Worm (Caenorhabditis elegans) whole organism, young adult: ENCODE measurements around the gene gpa-10.

Experiments used
- F33H1.4 ChIP-seq: fragments of 200-800 bp; sonication (Bioruptor generic); IDR thresholded peaks from 2 replicates; pipeline ENCODE4 v1.3.6; 2022; ENCODE audit warnings: missing genetic modification reagents, missing genetic modification characterization, missing compliant biosample characterization
- F49E8.2 ChIP-seq: sonication (generic microtip); optimal IDR thresholded peaks from 3 replicates; lab custom pipeline; 2017; ENCODE audit warnings: missing genetic modification characterization, mild to moderate bottlenecking, missing compliant biosample characterization, antibody characterized with exemption, moderate library complexity; ENCODE audit not compliant: insufficient read depth
- F52B5.7 ChIP-seq: sonication (generic microtip); optimal IDR thresholded peaks from 2 replicates; lab custom pipeline; 2016; ENCODE audit warnings: mild to moderate bottlenecking, missing genetic modification characterization, missing compliant biosample characterization
- ama-1 ChIP-seq, 3 experiments: fragments of 150-350 bp in 1 of 3; sonication (generic microtip) in 2 of 3; optimal IDR thresholded peaks; 2 replicates each; lab custom pipeline; 2014 to 2018; ENCODE audit warnings: missing biosample characterization in 2 of 3, missing genetic modification characterization in 2 of 3, missing genetic modification reagents in 2 of 3
- aptf-3 ChIP-seq: fragments of 200-800 bp; sonication (Bioruptor generic); IDR thresholded peaks from 2 replicates; pipeline ENCODE4 v1.3.6; 2022; ENCODE audit warnings: missing genetic modification characterization, missing compliant biosample characterization
- chd-7 ChIP-seq: sonication (generic microtip); optimal IDR thresholded peaks from 2 replicates; lab custom pipeline; 2016; ENCODE audit warnings: mild to moderate bottlenecking, missing genetic modification characterization, moderate library complexity, missing compliant biosample characterization
- dpff-1 ChIP-seq: sonication (generic microtip); optimal IDR thresholded peaks from 2 replicates; lab custom pipeline; 2017; ENCODE audit warnings: mild to moderate bottlenecking, missing genetic modification characterization, missing compliant biosample characterization
- egrh-3 ChIP-seq: fragments of 200-800 bp; sonication (Bioruptor generic); IDR thresholded peaks from 2 replicates; pipeline ENCODE4 v1.3.6; 2022; ENCODE audit warnings: missing genetic modification reagents, missing genetic modification characterization, missing compliant biosample characterization
- him-1 ChIP-seq: sonication (generic microtip); optimal IDR thresholded peaks from 2 replicates; lab custom pipeline; 2016; ENCODE audit warnings: missing genotype, missing genetic modification reagents, missing genetic modification characterization, missing compliant biosample characterization
- lin-40 ChIP-seq: sonication (generic microtip); optimal IDR thresholded peaks from 2 replicates; lab custom pipeline; 2016; ENCODE audit warnings: missing genetic modification characterization, mild to moderate bottlenecking, missing compliant biosample characterization, missing genotype, missing genetic modification reagents
- nfya-1 ChIP-seq: sonication (generic microtip); optimal IDR thresholded peaks from 2 replicates; lab custom pipeline; 2017; ENCODE audit warnings: antibody characterized with exemption, missing compliant biosample characterization, missing genetic modification characterization, borderline replicate concordance; ENCODE audit not compliant: insufficient read depth
- rcor-1 ChIP-seq: fragments of 200-800 bp; sonication (Bioruptor generic); IDR thresholded peaks from 2 replicates; pipeline ENCODE4 v1.3.6; 2022; ENCODE audit warnings: missing genetic modification reagents, missing genetic modification characterization, missing compliant biosample characterization

DNA sequence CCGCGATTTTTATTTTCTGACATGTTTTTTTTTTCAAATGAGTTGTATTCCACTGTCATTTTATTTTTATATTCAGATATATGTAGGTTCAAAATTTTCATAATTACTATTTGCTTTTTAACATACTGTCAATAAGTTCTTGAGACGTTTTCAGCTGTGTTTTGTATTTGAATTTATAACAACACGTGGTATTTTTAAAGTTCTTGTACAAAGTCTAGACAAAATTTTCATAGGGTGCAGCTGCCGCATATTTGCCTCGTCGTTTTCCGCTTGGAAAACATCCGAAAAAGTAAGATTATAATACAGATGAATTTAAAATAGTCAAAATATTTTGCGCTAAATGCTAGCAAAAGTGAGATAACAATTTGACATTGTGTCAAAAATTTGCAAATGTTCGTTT, 25.8 kb downstream of the gpa-10 start, which contains the start of gene dmsr-15:
- TF ChIP-seq lin-40 (tag; lab: Kevin White, UChicago) (no peak), egrh-3 (no peak), F52B5.7 (no peak), aptf-3 (GFP tag; lab: Robert Waterston, UW) (no peak), him-1 (tag; lab: Kevin White, UChicago) (no peak), chd-7 (tag; lab: Kevin White, UChicago) (no peak), nfya-1 (no peak), ama-1 (optimal IDR thresholded peaks at IDR 0.05; lab: Kevin White, UChicago) (no peak), ama-1 (GFP tag; optimal IDR thresholded peaks at IDR 0.05; lab: Kevin White, UChicago) (no peak), F33H1.4 (GFP tag; lab: Robert Waterston, UW) (no peak), rcor-1 (GFP tag; lab: Robert Waterston, UW) (no peak), dpff-1 (tag; lab: Kevin White, UChicago) (no peak), F49E8.2 (tag; lab: Kevin White, UChicago) (no peak)
